Worm (Caenorhabditis elegans): ENCODE measurements around the gene magu-4.
"Not testable (repeated sequence)": the region's sequence is repeated elsewhere in the genome, so short reads cannot be mapped to it uniquely, and the experiment has no call there.

magu-4 gene

ce11 chrIV:10027566-10027965 is 18.0 kb downstream of the magu-4 start, which contains the start of gene gipc-2:
Gene gipc-2 (minus strand): TSS chrIV:10027666.
- TF ChIP-seq tbx-11 (GFP tag; IDR thresholded peaks at IDR 0.05) (no peak), tbx-37 (GFP tag; conservative IDR thresholded peaks at IDR 0.05) (no peak), ama-1 (optimal IDR thresholded peaks at IDR 0.05) (no peak), pes-1 (GFP tag; IDR thresholded peaks at IDR 0.05) (no peak)

ce11 chrIV:10028779-10029178 is 19.2 kb downstream of the magu-4 start, which contains the start of the genes F44D12.16 and msd-2:
Gene F44D12.16 (plus strand): TSS chrIV:10029079.
Gene msd-2 (plus strand): TSS chrIV:10029083.
- TF ChIP-seq pes-1 (GFP tag; IDR thresholded peaks at IDR 0.05); ama-1 (optimal IDR thresholded peaks at IDR 0.05); tbx-37 (GFP tag; conservative IDR thresholded peaks at IDR 0.05): not testable (repeated sequence)

ce11 chrIV:10033053-10033452 is 23.5 kb downstream of the magu-4 start, which contains the start of gene F44D12.6:
Gene F44D12.6 (plus strand): TSS chrIV:10033353.
- no peak for TF ChIP-seq ceh-36 (tag; optimal IDR thresholded peaks at IDR 0.05)
- TF ChIP-seq hmbx-1 (tag; optimal IDR thresholded peaks at IDR 0.05): no peak
- no peak for TF ChIP-seq tbx-11 (GFP tag; IDR thresholded peaks at IDR 0.05)
- TF ChIP-seq scrt-1 (GFP tag; IDR thresholded peaks at IDR 0.05): no peak
- no peak for TF ChIP-seq hnd-1 (tag; optimal IDR thresholded peaks at IDR 0.05)
- no peak for TF ChIP-seq aly-1 (tag; optimal IDR thresholded peaks at IDR 0.05)
- TF ChIP-seq F13C5.2 (tag; optimal IDR thresholded peaks at IDR 0.05): no peak
- TF ChIP-seq flt-1 (GFP tag; IDR thresholded peaks at IDR 0.05): no peak
- no peak for TF ChIP-seq tra-4 (tag; optimal IDR thresholded peaks at IDR 0.05)
- no peak for TF ChIP-seq pes-1 (GFP tag; IDR thresholded peaks at IDR 0.05)
- no peak for TF ChIP-seq ama-1 (optimal IDR thresholded peaks at IDR 0.05)

ce11 chrIV:10036966-10037365 is 27.4 kb downstream of the magu-4 start, which contains the start of gene F44D12.10:
Gene F44D12.10 (minus strand): TSS chrIV:10037066.
- no peak for TF ChIP-seq tra-4 (tag; optimal IDR thresholded peaks at IDR 0.05)
- no peak for TF ChIP-seq pes-1 (GFP tag; IDR thresholded peaks at IDR 0.05)
- TF ChIP-seq B0310.2 (tag; optimal IDR thresholded peaks at IDR 0.05): no peak
- no peak for TF ChIP-seq hmg-4 (GFP tag; optimal IDR thresholded peaks at IDR 0.05)
- no peak for TF ChIP-seq ets-7 (tag; optimal IDR thresholded peaks at IDR 0.05)
- no peak for TF ChIP-seq hmbx-1 (tag; optimal IDR thresholded peaks at IDR 0.05)

ce11 chrIV:10040803-10041202 is 31.2 kb downstream of the magu-4 start, which contains the start of gene dhs-31:
Gene dhs-31 (minus strand): TSS chrIV:10040903.
- no peak for TF ChIP-seq ceh-13 (GFP tag; optimal IDR thresholded peaks at IDR 0.05)
- no peak for TF ChIP-seq scrt-1 (GFP tag; IDR thresholded peaks at IDR 0.05)
- no peak for TF ChIP-seq F13C5.2 (tag; optimal IDR thresholded peaks at IDR 0.05)
- TF ChIP-seq pes-1 (GFP tag; IDR thresholded peaks at IDR 0.05): no peak
- TF ChIP-seq B0310.2 (tag; optimal IDR thresholded peaks at IDR 0.05): no peak
- TF ChIP-seq ets-7 (tag; optimal IDR thresholded peaks at IDR 0.05): no peak
- no peak for TF ChIP-seq hnd-1 (tag; optimal IDR thresholded peaks at IDR 0.05)
- TF ChIP-seq tbx-37 (GFP tag; conservative IDR thresholded peaks at IDR 0.05): no peak
- no peak for TF ChIP-seq ceh-36 (tag; optimal IDR thresholded peaks at IDR 0.05)
- no peak for TF ChIP-seq flt-1 (GFP tag; IDR thresholded peaks at IDR 0.05)
- TF ChIP-seq aly-1 (tag; optimal IDR thresholded peaks at IDR 0.05): no peak
- TF ChIP-seq tbx-11 (GFP tag; IDR thresholded peaks at IDR 0.05): no peak
- no peak for TF ChIP-seq sea-1 (GFP tag; conservative IDR thresholded peaks at IDR 0.05)

ce11 chrIV:10042881-10043280 is 33.3 kb downstream of the magu-4 start, which contains the start of gene frk-1:
Gene frk-1 (plus strand): TSS chrIV:10043181.
- TF ChIP-seq pes-1 (GFP tag; IDR thresholded peaks at IDR 0.05): no peak
- no peak for TF ChIP-seq aly-1 (tag; optimal IDR thresholded peaks at IDR 0.05)
- TF ChIP-seq sea-1 (GFP tag; conservative IDR thresholded peaks at IDR 0.05): no peak
- no peak for TF ChIP-seq ceh-13 (GFP tag; optimal IDR thresholded peaks at IDR 0.05)
- TF ChIP-seq tra-4 (tag; optimal IDR thresholded peaks at IDR 0.05): no peak
- no peak for TF ChIP-seq B0310.2 (tag; optimal IDR thresholded peaks at IDR 0.05)
- TF ChIP-seq hmbx-1 (tag; optimal IDR thresholded peaks at IDR 0.05): no peak
- TF ChIP-seq tbx-37 (GFP tag; conservative IDR thresholded peaks at IDR 0.05): no peak
- no peak for TF ChIP-seq hmg-4 (GFP tag; optimal IDR thresholded peaks at IDR 0.05)
- TF ChIP-seq flt-1 (GFP tag; IDR thresholded peaks at IDR 0.05): no peak
- TF ChIP-seq scrt-1 (GFP tag; IDR thresholded peaks at IDR 0.05): no peak
- no peak for TF ChIP-seq hnd-1 (tag; optimal IDR thresholded peaks at IDR 0.05)
- no peak for TF ChIP-seq ceh-36 (tag; optimal IDR thresholded peaks at IDR 0.05)
- no peak for TF ChIP-seq tbx-11 (GFP tag; IDR thresholded peaks at IDR 0.05)

ce11 chrIV:10046005-10046404 is 36.5 kb downstream of the magu-4 start:
- no peak for TF ChIP-seq ets-7 (tag; optimal IDR thresholded peaks at IDR 0.05)
- no peak for TF ChIP-seq hmbx-1 (tag; optimal IDR thresholded peaks at IDR 0.05)

- TF ChIP-seq ceh-36 (tag; optimal IDR thresholded peaks at IDR 0.05) (no peak), flt-1 (GFP tag; IDR thresholded peaks at IDR 0.05) (no peak), scrt-1 (GFP tag; IDR thresholded peaks at IDR 0.05) (no peak), ama-1 (optimal IDR thresholded peaks at IDR 0.05) (no peak), aly-1 (tag; optimal IDR thresholded peaks at IDR 0.05) (no peak), tra-4 (tag; optimal IDR thresholded peaks at IDR 0.05) (no peak), ets-7 (tag; optimal IDR thresholded peaks at IDR 0.05) (no peak), hmg-4 (GFP tag; optimal IDR thresholded peaks at IDR 0.05) (no peak)
Measured at ce11 chrIV:10047108-10047507, 37.6 kb downstream of the magu-4 start, which contains the start of gene T04B2.3. Gene T04B2.3 (plus strand): TSS chrIV:10047408.

- no peak for TF ChIP-seq hmbx-1 (tag; optimal IDR thresholded peaks at IDR 0.05)
- TF ChIP-seq hnd-1 (tag; optimal IDR thresholded peaks at IDR 0.05): no peak
- no peak for TF ChIP-seq sea-1 (GFP tag; conservative IDR thresholded peaks at IDR 0.05)
- TF ChIP-seq flt-1 (GFP tag; IDR thresholded peaks at IDR 0.05): no peak
- no peak for TF ChIP-seq ama-1 (optimal IDR thresholded peaks at IDR 0.05)
- no peak for TF ChIP-seq ets-7 (tag; optimal IDR thresholded peaks at IDR 0.05)
- TF ChIP-seq scrt-1 (GFP tag; IDR thresholded peaks at IDR 0.05): no peak
- TF ChIP-seq tbx-37 (GFP tag; conservative IDR thresholded peaks at IDR 0.05): no peak
- no peak for TF ChIP-seq tbx-11 (GFP tag; IDR thresholded peaks at IDR 0.05)
- TF ChIP-seq aly-1 (tag; optimal IDR thresholded peaks at IDR 0.05): no peak
- TF ChIP-seq B0310.2 (tag; optimal IDR thresholded peaks at IDR 0.05): no peak
- TF ChIP-seq F13C5.2 (tag; optimal IDR thresholded peaks at IDR 0.05): no peak
- TF ChIP-seq ceh-36 (tag; optimal IDR thresholded peaks at IDR 0.05): no peak
- no peak for TF ChIP-seq hmg-4 (GFP tag; optimal IDR thresholded peaks at IDR 0.05)
Measured at ce11 chrIV:10048268-10048667, 38.7 kb downstream of the magu-4 start.
